Worm (Caenorhabditis elegans) whole organism, L1 larva: ENCODE data around the gene F40G9.14.

Experiments used
- C16A3.4 ChIP-seq: fragments of 150-350 bp; optimal IDR thresholded peaks from 2 replicates; lab custom pipeline; 2014; ENCODE audit warnings: missing biosample characterization, missing genetic modification characterization
- C34B4.2 ChIP-seq: sonication (generic microtip); optimal IDR thresholded peaks from 2 replicates; lab custom pipeline; 2017; ENCODE audit warnings: mild to moderate bottlenecking, missing genetic modification characterization, missing compliant biosample characterization
- alr-1 ChIP-seq: fragments of 200-800 bp; sonication (Bioruptor generic); optimal IDR thresholded peaks from 2 replicates; lab custom pipeline; 2018; ENCODE audit warnings: borderline replicate concordance, mild to moderate bottlenecking, missing genetic modification characterization, missing compliant biosample characterization
- ama-1 ChIP-seq: fragments of 150-350 bp; optimal IDR thresholded peaks from 2 replicates; lab custom pipeline; 2014
- ceh-82 ChIP-seq, 3 experiments: fragments of 150-350 bp in 1 of 3; sonication (generic microtip) in 2 of 3; optimal IDR thresholded peaks; 2 replicates each; lab custom pipeline; 2014 to 2017; ENCODE audit warnings: missing biosample characterization in 3 of 3, missing genetic modification characterization in 3 of 3
- efl-1 ChIP-seq, 4 experiments: fragments of 150-350 bp; optimal IDR thresholded peaks in 3 of 4; peaks in 1 of 4; 1 replicate in 1 of 4; 2 replicates in 3 of 4; lab custom pipeline; 2014; ENCODE audit warnings: missing biosample characterization in 2 of 4, missing genetic modification characterization in 2 of 4, missing genetic modification reagents in 2 of 4
- efl-3 ChIP-seq: fragments of 200-800 bp; sonication (Bioruptor generic); optimal IDR thresholded peaks from 2 replicates; lab custom pipeline; 2018; ENCODE audit warnings: mild to moderate bottlenecking, missing genetic modification characterization, missing compliant biosample characterization
- egl-13 ChIP-seq: sonication (generic microtip); optimal IDR thresholded peaks from 2 replicates; lab custom pipeline; 2016; ENCODE audit warnings: missing genotype, missing genetic modification reagents, missing genetic modification characterization, missing compliant biosample characterization
- fkh-10 ChIP-seq: sonication (generic microtip); optimal IDR thresholded peaks from 2 replicates; lab custom pipeline; 2017; ENCODE audit warnings: missing biosample characterization, missing genetic modification reagents, missing genetic modification characterization
- fkh-8 ChIP-seq: sonication (generic microtip); optimal IDR thresholded peaks from 2 replicates; lab custom pipeline; 2016; ENCODE audit warnings: mild to moderate bottlenecking, missing genetic modification characterization, missing compliant biosample characterization
- fos-1 ChIP-seq: fragments of 150-350 bp; optimal IDR thresholded peaks from 2 replicates; lab custom pipeline; 2014; ENCODE audit warnings: missing biosample characterization, missing genetic modification characterization
- hlh-17 ChIP-seq: fragments of 200-800 bp; sonication (Bioruptor generic); optimal IDR thresholded peaks from 2 replicates; lab custom pipeline; 2018; ENCODE audit warnings: missing genetic modification characterization, mild to moderate bottlenecking, missing compliant biosample characterization, moderate library complexity, borderline replicate concordance
- hlh-4 ChIP-seq: sonication (generic microtip); optimal IDR thresholded peaks from 2 replicates; lab custom pipeline; 2016; ENCODE audit warnings: mild to moderate bottlenecking, missing genetic modification characterization, missing compliant biosample characterization
- hpl-2 ChIP-seq: fragments of 150-350 bp; optimal IDR thresholded peaks from 2 replicates; lab custom pipeline; 2014; ENCODE audit warnings: missing biosample characterization, missing genetic modification reagents, missing genetic modification characterization
- jun-1 ChIP-seq: fragments of 150-350 bp; optimal IDR thresholded peaks from 2 replicates; lab custom pipeline; 2014; ENCODE audit warnings: missing biosample characterization, missing genetic modification reagents, missing genetic modification characterization
- lin-13 ChIP-seq: fragments of 150-350 bp; optimal IDR thresholded peaks from 2 replicates; lab custom pipeline; 2014; ENCODE audit warnings: missing biosample characterization, missing genetic modification reagents, missing genetic modification characterization
- lin-14 ChIP-seq: fragments of 200-800 bp; sonication (Bioruptor generic); optimal IDR thresholded peaks from 2 replicates; lab custom pipeline; 2018; ENCODE audit warnings: mild to moderate bottlenecking, missing genetic modification characterization, moderate library complexity, missing compliant biosample characterization
- lin-39 ChIP-seq: fragments of 150-350 bp; optimal IDR thresholded peaks from 2 replicates; lab custom pipeline; 2014; ENCODE audit warnings: missing biosample characterization, missing genetic modification reagents, missing genetic modification characterization
- lir-3 ChIP-seq: sonication (generic microtip); optimal IDR thresholded peaks from 2 replicates; lab custom pipeline; 2016; ENCODE audit warnings: mild to moderate bottlenecking, missing genetic modification characterization, moderate library complexity, missing compliant biosample characterization; ENCODE audit not compliant: poor library complexity
- mdl-1 ChIP-seq, 2 experiments: fragments of 150-350 bp; optimal IDR thresholded peaks; 2 replicates each; lab custom pipeline; 2014 to 2017; ENCODE audit warnings: missing biosample characterization in 2 of 2, missing genetic modification characterization in 2 of 2, inconsistent platforms in 1 of 2
- mef-2 ChIP-seq: fragments of 150-350 bp; optimal IDR thresholded peaks from 2 replicates; lab custom pipeline; 2014; ENCODE audit warnings: missing biosample characterization, missing genetic modification characterization
- nhr-20 ChIP-seq: sonication (generic microtip); optimal IDR thresholded peaks from 2 replicates; lab custom pipeline; 2016; ENCODE audit warnings: mild to moderate bottlenecking, missing genetic modification characterization, missing compliant biosample characterization
- nhr-237 ChIP-seq: fragments of 150-350 bp; optimal IDR thresholded peaks from 2 replicates; lab custom pipeline; 2014; ENCODE audit warnings: missing biosample characterization, missing genetic modification characterization
- nhr-71 ChIP-seq: sonication (generic microtip); optimal IDR thresholded peaks from 2 replicates; lab custom pipeline; 2016; ENCODE audit warnings: mild to moderate bottlenecking, missing genetic modification characterization, moderate library complexity, missing compliant biosample characterization
- skn-1 ChIP-seq: fragments of 150-350 bp; optimal IDR thresholded peaks from 2 replicates; lab custom pipeline; 2014; ENCODE audit warnings: missing biosample characterization, missing genetic modification characterization
- snpc-4 ChIP-seq: fragments of 150-350 bp; optimal IDR thresholded peaks from 2 replicates; lab custom pipeline; 2014; ENCODE audit warnings: missing biosample characterization, missing genetic modification characterization
- snu-23 ChIP-seq: sonication (generic microtip); optimal IDR thresholded peaks from 2 replicates; lab custom pipeline; 2016; ENCODE audit warnings: missing genetic modification characterization, missing compliant biosample characterization
- swsn-7 ChIP-seq: sonication (generic microtip); optimal IDR thresholded peaks from 2 replicates; lab custom pipeline; 2016; ENCODE audit warnings: missing genetic modification characterization, missing compliant biosample characterization
- tbx-2 ChIP-seq: sonication (generic microtip); optimal IDR thresholded peaks from 2 replicates; lab custom pipeline; 2016; ENCODE audit warnings: missing genetic modification characterization, missing compliant biosample characterization
- tlp-1 ChIP-seq: fragments of 150-350 bp; optimal IDR thresholded peaks from 2 replicates; lab custom pipeline; 2014; ENCODE audit warnings: missing biosample characterization, missing genetic modification characterization
- unc-130 ChIP-seq: fragments of 150-350 bp; optimal IDR thresholded peaks from 2 replicates; lab custom pipeline; 2017; ENCODE audit warnings: missing biosample characterization, missing genetic modification characterization, inconsistent platforms
- unc-62 ChIP-seq: fragments of 150-350 bp; optimal IDR thresholded peaks from 2 replicates; lab custom pipeline; 2014; ENCODE audit warnings: missing biosample characterization, missing genetic modification reagents, missing genetic modification characterization
- unc-98 ChIP-seq: fragments of 200-800 bp; sonication (Bioruptor generic); IDR thresholded peaks from 2 replicates; pipeline ENCODE4 v1.3.6; 2022; ENCODE audit warnings: missing genetic modification characterization, missing compliant biosample characterization
- vab-15 ChIP-seq: sonication (generic microtip); optimal IDR thresholded peaks from 2 replicates; lab custom pipeline; 2017; ENCODE audit warnings: missing genotype, mild to moderate bottlenecking, missing genetic modification characterization, missing compliant biosample characterization
- xbp-1 ChIP-seq: sonication (generic microtip); optimal IDR thresholded peaks from 2 replicates; lab custom pipeline; 2016; ENCODE audit warnings: missing genetic modification characterization, missing compliant biosample characterization
- zag-1 ChIP-seq: fragments of 150-350 bp; optimal IDR thresholded peaks from 2 replicates; lab custom pipeline; 2014; ENCODE audit warnings: missing biosample characterization, missing genetic modification characterization
- ztf-11 ChIP-seq, 2 experiments: sonication (generic microtip); optimal IDR thresholded peaks; 2 replicates each; lab custom pipeline; 2016 to 2017; ENCODE audit warnings: missing genetic modification characterization in 2 of 2, missing biosample characterization in 1 of 2, missing compliant biosample characterization in 1 of 2

Gene F40G9.14

DNA sequence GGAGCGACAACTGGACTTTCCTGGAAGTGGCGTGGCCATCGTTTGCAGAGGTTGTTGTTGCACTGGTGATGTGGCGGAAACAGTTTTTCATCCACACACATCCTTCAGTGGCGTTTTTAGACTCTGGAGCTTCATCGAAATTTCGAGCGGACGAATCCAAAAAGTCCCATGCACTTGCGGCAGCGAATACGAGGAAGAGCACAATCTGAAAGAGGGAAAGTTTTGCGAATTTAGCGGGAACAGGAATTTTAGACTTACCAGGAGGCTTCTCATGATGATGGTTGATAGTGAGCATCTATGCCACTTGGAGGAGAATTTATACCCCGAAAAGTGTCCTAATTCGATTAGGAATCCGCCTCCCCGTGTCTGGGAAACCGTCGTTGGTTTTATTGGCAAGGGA lies at the start of gene F40G9.14:
Gene F40G9.14, minus strand, starts transcription at position 101 of the 400 bp plus-strand sequence.
- no peak for TF ChIP-seq nhr-71 (tag; lab: Kevin White, UChicago)
- TF ChIP-seq nhr-237 = no peak
- TF ChIP-seq hpl-2 = no peak
- no peak for TF ChIP-seq nhr-20 (tag; lab: Kevin White, UChicago)
- TF ChIP-seq xbp-1 (tag; lab: Kevin White, UChicago) = no peak
- TF ChIP-seq, all 84 proteins: peak for 0

DNA sequence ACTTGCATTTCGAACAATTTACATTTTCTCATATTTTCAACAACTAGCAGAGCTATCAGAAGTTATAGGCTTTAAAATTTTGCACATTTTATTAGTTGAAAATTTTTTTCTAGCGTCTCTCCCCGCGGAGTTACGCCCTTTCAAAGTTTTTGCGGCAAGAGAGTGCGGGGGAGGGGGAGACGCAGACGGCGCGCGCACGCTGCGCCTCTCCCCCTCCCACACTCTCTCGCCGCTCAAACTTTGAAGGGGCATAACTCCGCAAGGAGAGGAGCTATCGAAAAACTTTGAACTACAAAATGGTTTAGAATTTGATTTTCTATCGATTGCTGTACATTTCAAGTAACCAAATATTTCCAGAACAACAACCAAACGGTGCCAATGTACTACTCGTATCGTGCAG lies 49.4 kb upstream of the F40G9.14 start:
- no peak for TF ChIP-seq lir-3
- no peak for TF ChIP-seq jun-1 (tag; lab: Kevin White, UChicago)

DNA sequence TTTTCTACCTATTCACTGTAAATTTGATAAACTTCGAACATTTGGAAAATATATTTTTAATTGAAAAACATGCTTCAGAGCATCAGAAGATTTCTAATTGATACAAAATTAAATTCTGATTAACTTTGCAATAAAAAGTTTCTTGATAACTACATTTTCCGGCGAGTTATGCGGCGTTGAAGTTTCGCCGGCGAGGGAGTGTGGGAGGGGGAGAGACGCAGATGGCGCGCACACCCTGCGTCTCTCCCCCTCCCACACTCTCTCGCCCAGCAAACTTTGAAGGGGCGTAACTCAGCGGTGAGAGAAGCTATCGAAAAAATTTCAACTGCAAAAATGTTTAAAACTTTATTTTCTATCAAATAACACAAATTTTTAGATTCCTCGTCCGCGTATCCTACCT lies 44.9 kb upstream of the F40G9.14 start:
- TF ChIP-seq snpc-4 (tag; lab: Kevin White, UChicago) = no peak
- no peak for TF ChIP-seq skn-1 (tag; lab: Kevin White, UChicago)
- TF ChIP-seq lin-39 = no peak
- no peak for TF ChIP-seq swsn-7 (tag; lab: Kevin White, UChicago)
- no peak for TF ChIP-seq mef-2 (tag; lab: Kevin White, UChicago)

DNA sequence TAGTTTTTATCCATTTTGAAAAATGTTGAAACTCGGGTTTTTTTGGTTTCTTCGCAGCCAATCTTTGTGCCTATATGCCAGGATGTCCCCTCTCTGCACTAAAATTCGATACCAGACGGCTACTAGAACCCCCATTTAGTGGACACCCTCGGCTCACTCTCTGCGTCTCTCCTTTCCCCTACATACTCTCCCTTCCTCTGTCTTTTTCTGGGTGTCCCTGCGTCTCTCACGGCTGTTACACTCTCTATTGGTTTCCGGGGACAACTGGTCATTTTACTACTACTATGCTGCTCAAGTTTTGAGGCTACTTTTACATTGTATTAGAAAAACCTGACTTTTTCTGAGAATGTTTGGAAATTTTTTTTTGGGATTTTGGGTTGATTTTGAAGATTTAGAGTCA lies 42.8 kb upstream of the F40G9.14 start:
- TF ChIP-seq tlp-1 (no peak), fos-1 (tag; lab: Kevin White, UChicago) (no peak), fkh-8 (tag; lab: Kevin White, UChicago) (peak; percentile 43), vab-15 (no peak), zag-1 (no peak), unc-130 (tag; lab: Kevin White, UChicago) (no peak), hlh-4 (tag; lab: Kevin White, UChicago) (no peak), unc-98 (GFP tag; lab: Robert Waterston, UW) (no peak), efl-1 (optimal IDR thresholded peaks at IDR 0.05; lab: Kevin White, UChicago) (peak; percentile 15 to 26), efl-1 (GFP tag; optimal IDR thresholded peaks at IDR 0.05 in 1 of 2; lab: Kevin White, UChicago) (no peak), ama-1 (no peak), snu-23 (GFP tag; lab: Kevin White, UChicago) (peak; percentile 5), egl-13 (tag; lab: Kevin White, UChicago) (no peak), C34B4.2 (no peak), efl-3 (GFP tag; lab: Kevin White, UChicago) (no peak), mdl-1 (tag; optimal IDR thresholded peaks at IDR 0.05; lab: Kevin White, UChicago) (no peak), ceh-82 (tag; optimal IDR thresholded peaks at IDR 0.05; lab: Kevin White, UChicago) (peak in 1 of 3 experiments; percentile 32), unc-62 (GFP tag; lab: Kevin White, UChicago) (no peak)

DNA sequence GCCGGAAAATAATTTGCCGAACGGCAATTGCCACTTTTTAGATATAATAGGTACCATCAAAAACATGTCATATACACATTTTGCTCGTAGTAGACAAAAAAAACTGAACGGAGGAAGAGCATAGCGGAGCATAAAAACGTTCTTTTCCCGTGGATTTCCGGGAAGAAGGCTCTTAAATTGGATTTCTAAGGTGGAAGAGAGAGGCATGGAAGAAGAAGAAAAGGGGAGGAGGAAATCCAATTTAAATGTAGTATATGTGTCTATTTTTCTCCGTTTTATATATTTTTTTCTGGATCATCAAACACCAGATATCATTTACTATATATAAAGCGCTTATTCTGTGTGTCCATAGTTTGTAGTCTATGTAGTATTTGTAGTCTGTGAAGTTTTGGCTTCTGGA lies 33.8 kb upstream of the F40G9.14 start:
- TF ChIP-seq tbx-2 (tag; lab: Kevin White, UChicago) (no peak), alr-1 (tag; lab: Kevin White, UChicago) (no peak), lin-39 (no peak), egl-13 (tag; lab: Kevin White, UChicago) (no peak), fkh-10 (GFP tag; lab: Kevin White, UChicago) (peak; percentile 46), hlh-4 (tag; lab: Kevin White, UChicago) (no peak), lin-14 (peak; percentile 31), nhr-71 (tag; lab: Kevin White, UChicago) (no peak)

DNA sequence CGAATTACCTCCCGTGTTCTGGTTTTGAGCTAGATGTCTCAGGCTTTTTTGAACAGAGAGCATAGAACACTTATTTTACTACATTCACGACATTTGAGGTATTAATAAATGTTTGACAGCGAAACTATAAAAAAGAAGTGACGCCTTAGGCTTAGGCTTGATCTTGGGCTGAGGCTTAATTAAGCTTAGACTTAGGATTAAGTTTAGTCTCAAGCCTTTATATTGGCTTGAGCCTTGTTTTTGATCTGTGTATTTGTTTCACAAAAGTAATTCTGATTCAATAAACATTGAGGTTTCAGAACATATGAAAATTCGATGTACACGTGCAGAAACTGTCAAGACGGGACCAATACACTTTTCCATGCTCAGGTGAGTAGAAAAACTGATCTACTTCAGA lies 32.1 kb upstream of the F40G9.14 start, which contains the start of gene klp-20:
Gene klp-20, plus strand, starts transcription at position 298 of the 397 bp plus-strand sequence.
- TF ChIP-seq tlp-1 (no peak), C16A3.4 (tag; lab: Kevin White, UChicago) (no peak), zag-1 (no peak), snpc-4 (tag; lab: Kevin White, UChicago) (no peak), snu-23 (GFP tag; lab: Kevin White, UChicago) (no peak), hlh-17 (GFP tag; lab: Kevin White, UChicago) (no peak), lin-13 (GFP tag; lab: Kevin White, UChicago) (no peak), ztf-11 (tag; optimal IDR thresholded peaks at IDR 0.05; lab: Kevin White, UChicago) (no peak)
